Fruit fly (Drosophila melanogaster): ENCODE measurements around the gene CG6999.

The CG6999 gene

DNA sequence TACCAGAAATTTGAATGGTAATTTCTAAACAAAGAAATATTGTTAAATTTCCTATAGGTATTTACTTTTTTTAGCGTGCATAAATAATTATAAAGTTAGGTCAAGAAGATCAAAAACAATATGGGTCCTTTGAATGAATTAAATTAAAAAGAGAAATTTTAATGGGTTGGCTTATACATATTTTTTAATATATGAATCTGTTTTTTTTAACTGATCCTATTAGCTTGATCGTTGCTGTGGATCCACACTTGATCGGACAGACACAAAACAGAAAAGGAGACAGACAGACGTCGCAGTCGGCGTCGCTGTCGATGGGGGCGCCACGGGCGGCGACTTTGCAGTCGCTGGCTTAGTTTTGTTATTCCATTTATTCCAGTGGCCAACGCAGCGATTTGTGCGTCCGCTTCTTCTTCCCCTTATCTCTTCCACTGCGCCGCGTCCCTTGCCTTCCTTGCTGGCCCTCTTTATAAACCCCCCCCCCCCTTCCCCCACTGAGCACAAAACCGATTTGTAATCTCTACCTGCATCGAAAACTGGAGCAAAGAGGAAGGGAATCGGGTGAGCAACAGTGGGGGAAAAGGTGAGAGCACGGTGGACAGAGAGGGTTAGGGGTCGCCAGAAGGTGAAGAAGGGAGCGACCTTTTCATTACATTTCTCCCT lies 40.3 kb upstream of the CG6999 start:
- TF ChIP-seq Sp1 (GFP tag; optimal IDR thresholded peaks at IDR 0.05) (peak; percentile 29), CrebA (GFP tag; optimal IDR thresholded peaks at IDR 0.05; ENCODE audit: borderline replicate concordance) (no peak), Hnf4 (GFP tag; optimal IDR thresholded peaks at IDR 0.05) (no peak), brk (GFP tag; optimal IDR thresholded peaks at IDR 0.05) (no peak), Rel (GFP tag; optimal IDR thresholded peaks at IDR 0.05) (no peak), Rel (tag; optimal IDR thresholded peaks at IDR 0.05) (no peak), rgr (GFP tag; optimal IDR thresholded peaks at IDR 0.05) (peak; percentile 40), CG32264 (GFP tag; optimal IDR thresholded peaks at IDR 0.05) (no peak), usp (GFP tag; optimal IDR thresholded peaks at IDR 0.05) (no peak), dl (GFP tag; optimal IDR thresholded peaks at IDR 0.05; ENCODE audit: insufficient read depth in 1 of 2, partially characterized antibody in 2 of 2) (no peak), Mio (GFP tag; optimal IDR thresholded peaks at IDR 0.05) (no peak), br (GFP tag; optimal IDR thresholded peaks at IDR 0.05) (no peak), dmrt93B (GFP tag; optimal IDR thresholded peaks at IDR 0.05) (no peak), h (GFP tag; optimal IDR thresholded peaks at IDR 0.05) (peak; percentile 44), Dif (GFP tag; optimal IDR thresholded peaks at IDR 0.05; ENCODE audit: partially characterized antibody) (no peak), Vsx2 (GFP tag; optimal IDR thresholded peaks at IDR 0.05; ENCODE audit: partially characterized antibody) (no peak), tai (GFP tag; optimal IDR thresholded peaks at IDR 0.05) (no peak), N (GFP tag; optimal IDR thresholded peaks at IDR 0.05) (no peak), GATAd (GFP tag; optimal IDR thresholded peaks at IDR 0.05) (no peak), jim (GFP tag; optimal IDR thresholded peaks at IDR 0.05) (no peak), foxo (GFP tag; optimal IDR thresholded peaks at IDR 0.05) (peak in 1 of 2 experiments; percentile 32), pan (optimal IDR thresholded peaks at IDR 0.05) (no peak), Myc (optimal IDR thresholded peaks at IDR 0.05) (no peak), Abd-B (GFP tag; optimal IDR thresholded peaks at IDR 0.05) (no peak), Dfd (GFP tag; optimal IDR thresholded peaks at IDR 0.05) (no peak), Hr78 (GFP tag; optimal IDR thresholded peaks at IDR 0.05) (no peak), lola (GFP tag; optimal IDR thresholded peaks at IDR 0.05) (no peak), sv (GFP tag; optimal IDR thresholded peaks at IDR 0.05) (peak; percentile 13), psq (GFP tag; optimal IDR thresholded peaks at IDR 0.05) (peak; percentile 98), HLH106 (tag; optimal IDR thresholded peaks at IDR 0.05) (peak; percentile 38), Jra (GFP tag; optimal IDR thresholded peaks at IDR 0.05) (no peak), sage (GFP tag; optimal IDR thresholded peaks at IDR 0.05) (no peak), CG9705 (GFP tag; optimal IDR thresholded peaks at IDR 0.05) (no peak), ey (GFP tag; optimal IDR thresholded peaks at IDR 0.05) (peak; percentile 43), Hr83 (GFP tag; optimal IDR thresholded peaks at IDR 0.05; ENCODE audit: poor library complexity, severe bottlenecking) (no peak), woc (GFP tag; optimal IDR thresholded peaks at IDR 0.05) (peak; percentile 47), OdsH (GFP tag; optimal IDR thresholded peaks at IDR 0.05) (no peak), fru (GFP tag; optimal IDR thresholded peaks at IDR 0.05) (peak; percentile 46)

DNA sequence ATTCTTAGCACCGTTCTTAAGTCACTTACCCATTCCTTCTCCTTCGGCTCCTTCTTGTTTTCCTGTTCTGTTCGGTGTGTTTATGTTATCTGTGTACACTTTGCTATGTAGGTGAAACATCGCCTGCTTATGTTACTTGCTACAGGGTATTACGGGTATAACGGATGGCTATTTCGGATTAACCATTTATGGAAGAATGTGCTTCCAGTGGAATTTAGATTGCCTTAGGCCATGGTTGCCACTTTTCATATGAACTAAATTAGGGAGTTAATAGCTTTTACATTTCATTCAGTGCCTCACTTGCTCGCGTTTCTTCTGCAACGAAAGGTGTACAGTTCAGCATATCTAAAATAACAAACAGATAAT lies 39.8 kb upstream of the CG6999 start:
- no peak for TF ChIP-seq brk (GFP tag; optimal IDR thresholded peaks at IDR 0.05)
- peak; percentile 15 for TF ChIP-seq fru (GFP tag; optimal IDR thresholded peaks at IDR 0.05)
- TF ChIP-seq psq (GFP tag; optimal IDR thresholded peaks at IDR 0.05), result peak; percentile 42

DNA sequence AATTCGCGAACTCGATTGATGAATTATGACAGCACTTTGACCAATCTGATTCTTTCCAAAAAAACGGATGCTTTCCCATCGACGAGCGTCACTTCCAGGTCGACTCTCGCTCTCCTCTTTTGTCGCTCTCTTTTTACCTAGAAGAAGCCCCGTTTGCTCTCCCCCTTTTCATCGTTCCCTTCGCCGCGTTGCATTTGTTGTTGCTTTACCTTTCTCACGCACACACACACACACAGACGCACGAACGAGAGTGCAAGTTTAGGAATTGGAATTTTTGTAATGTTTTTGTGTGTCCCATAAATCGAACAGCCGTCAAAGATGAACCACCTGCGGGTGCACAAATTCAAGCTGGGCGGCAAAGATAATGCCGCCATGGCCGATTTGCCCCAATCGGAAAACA lies 39.2 kb upstream of the CG6999 start:
- TF ChIP-seq woc (GFP tag; optimal IDR thresholded peaks at IDR 0.05) (no peak), Abd-B (GFP tag; optimal IDR thresholded peaks at IDR 0.05) (no peak), dsf (GFP tag; optimal IDR thresholded peaks at IDR 0.05; ENCODE audit: borderline replicate concordance) (no peak), foxo (GFP tag; optimal IDR thresholded peaks at IDR 0.05) (no peak), usp (GFP tag; optimal IDR thresholded peaks at IDR 0.05) (no peak), Myc (optimal IDR thresholded peaks at IDR 0.05) (no peak), rgr (GFP tag; optimal IDR thresholded peaks at IDR 0.05) (no peak), jim (GFP tag; optimal IDR thresholded peaks at IDR 0.05) (no peak), CrebA (GFP tag; optimal IDR thresholded peaks at IDR 0.05; ENCODE audit: borderline replicate concordance) (no peak), CG9705 (GFP tag; optimal IDR thresholded peaks at IDR 0.05) (no peak), tai (GFP tag; optimal IDR thresholded peaks at IDR 0.05) (no peak), Rel (GFP tag; optimal IDR thresholded peaks at IDR 0.05) (no peak), Rel (tag; optimal IDR thresholded peaks at IDR 0.05) (no peak), sage (GFP tag; optimal IDR thresholded peaks at IDR 0.05) (no peak)

Measured in whole organism, wandering third instar larva.